Worm (Caenorhabditis elegans) whole organism, L3 larva: ENCODE data around the gene srw-124.

Experiments used
- R02D3.7 ChIP-seq: fragments of 150-350 bp; optimal IDR thresholded peaks from 2 replicates; lab custom pipeline; 2014; ENCODE audit warnings: missing biosample characterization, missing genetic modification characterization
- ama-1 ChIP-seq: fragments of 150-350 bp; optimal IDR thresholded peaks from 2 replicates; lab custom pipeline; 2018
- ceh-16 ChIP-seq: sonication (generic microtip); optimal IDR thresholded peaks from 2 replicates; lab custom pipeline; 2017; ENCODE audit warnings: missing biosample characterization, missing genetic modification characterization
- ceh-28 ChIP-seq: fragments of 150-350 bp; optimal IDR thresholded peaks from 2 replicates; lab custom pipeline; 2014; ENCODE audit warnings: missing biosample characterization, missing genetic modification reagents, missing genetic modification characterization
- ceh-82 ChIP-seq: fragments of 150-350 bp; optimal IDR thresholded peaks from 2 replicates; lab custom pipeline; 2014; ENCODE audit warnings: missing biosample characterization, missing genetic modification characterization
- ceh-9 ChIP-seq: sonication (generic microtip); optimal IDR thresholded peaks from 2 replicates; lab custom pipeline; 2018; ENCODE audit warnings: missing biosample characterization, missing genetic modification characterization
- daf-12 ChIP-seq: fragments of 150-350 bp; optimal IDR thresholded peaks from 2 replicates; lab custom pipeline; 2014; ENCODE audit warnings: missing biosample characterization, missing genetic modification reagents, missing genetic modification characterization
- egl-27 ChIP-seq: sonication (generic microtip); optimal IDR thresholded peaks from 4 replicates; lab custom pipeline; 2017; ENCODE audit warnings: missing biosample characterization, missing genetic modification reagents, missing genetic modification characterization
- egl-5 ChIP-seq: fragments of 150-350 bp; optimal IDR thresholded peaks from 2 replicates; lab custom pipeline; 2017; ENCODE audit warnings: missing biosample characterization, missing genetic modification reagents, missing genetic modification characterization, inconsistent platforms
- elt-1 ChIP-seq: fragments of 150-350 bp; optimal IDR thresholded peaks from 2 replicates; lab custom pipeline; 2014; ENCODE audit warnings: missing biosample characterization, missing genetic modification characterization
- elt-2 ChIP-seq: sonication (generic microtip); optimal IDR thresholded peaks from 2 replicates; lab custom pipeline; 2016; ENCODE audit warnings: missing genetic modification reagents, mild to moderate bottlenecking, missing genetic modification characterization, missing compliant biosample characterization
- elt-3 ChIP-seq, 3 experiments: fragments of 150-350 bp in 1 of 3; sonication (generic microtip) in 2 of 3; optimal IDR thresholded peaks; 2 replicates in 2 of 3; 4 replicates in 1 of 3; lab custom pipeline; 2014 to 2017; ENCODE audit warnings: missing biosample characterization in 3 of 3, missing genetic modification characterization in 3 of 3
- eor-1 ChIP-seq, 2 experiments: fragments of 150-350 bp; optimal IDR thresholded peaks; 2 replicates each; lab custom pipeline; 2014 to 2018; ENCODE audit warnings: missing biosample characterization in 2 of 2, missing genetic modification characterization in 2 of 2
- fkh-10 ChIP-seq: sonication (generic microtip); optimal IDR thresholded peaks from 2 replicates; lab custom pipeline; 2017; ENCODE audit warnings: missing biosample characterization, missing genetic modification reagents, missing genetic modification characterization
- fkh-2 ChIP-seq: fragments of 150-350 bp; optimal IDR thresholded peaks from 2 replicates; lab custom pipeline; 2014; ENCODE audit warnings: missing biosample characterization, missing genetic modification reagents, missing genetic modification characterization
- fos-1 ChIP-seq: fragments of 150-350 bp; optimal IDR thresholded peaks from 2 replicates; lab custom pipeline; 2014; ENCODE audit warnings: missing biosample characterization, missing genetic modification characterization
- hmg-11 ChIP-seq: sonication (generic microtip); optimal IDR thresholded peaks from 2 replicates; lab custom pipeline; 2016; ENCODE audit warnings: missing genetic modification characterization, missing compliant biosample characterization
- jun-1 ChIP-seq: fragments of 150-350 bp; optimal IDR thresholded peaks from 2 replicates; lab custom pipeline; 2014; ENCODE audit warnings: missing biosample characterization, missing genetic modification reagents, missing genetic modification characterization
- lin-15B ChIP-seq: fragments of 150-350 bp; optimal IDR thresholded peaks from 2 replicates; lab custom pipeline; 2014; ENCODE audit warnings: missing biosample characterization, missing genetic modification characterization
- lin-39 ChIP-seq: fragments of 150-350 bp; optimal IDR thresholded peaks from 2 replicates; lab custom pipeline; 2018; ENCODE audit warnings: missing biosample characterization, missing genetic modification reagents, missing genetic modification characterization
- lsy-12 ChIP-seq: sonication (generic microtip); optimal IDR thresholded peaks from 2 replicates; lab custom pipeline; 2016; ENCODE audit warnings: mild to moderate bottlenecking, missing genetic modification characterization, missing compliant biosample characterization
- mdl-1 ChIP-seq: fragments of 150-350 bp; optimal IDR thresholded peaks from 2 replicates; lab custom pipeline; 2014; ENCODE audit warnings: missing biosample characterization, missing genetic modification characterization
- mml-1 ChIP-seq: fragments of 150-350 bp; sonication (generic microtip); optimal IDR thresholded peaks from 3 replicates; lab custom pipeline; 2014; ENCODE audit warnings: missing biosample characterization, missing genetic modification characterization
- nfya-1 ChIP-seq: sonication (generic microtip); optimal IDR thresholded peaks from 2 replicates; lab custom pipeline; 2017; ENCODE audit warnings: missing genetic modification characterization, mild to moderate bottlenecking, missing compliant biosample characterization, antibody characterized with exemption, moderate library complexity; ENCODE audit not compliant: insufficient read depth
- nhr-11 ChIP-seq: fragments of 150-350 bp; optimal IDR thresholded peaks from 2 replicates; lab custom pipeline; 2014; ENCODE audit warnings: missing biosample characterization, missing genetic modification characterization
- nhr-12 ChIP-seq: fragments of 150-350 bp; optimal IDR thresholded peaks from 2 replicates; lab custom pipeline; 2014; ENCODE audit warnings: missing biosample characterization, missing genetic modification characterization
- nhr-23 ChIP-seq: fragments of 150-350 bp; optimal IDR thresholded peaks from 2 replicates; lab custom pipeline; 2014; ENCODE audit warnings: missing biosample characterization, missing genetic modification reagents, missing genetic modification characterization
- nhr-237 ChIP-seq: fragments of 150-350 bp; optimal IDR thresholded peaks from 2 replicates; lab custom pipeline; 2014; ENCODE audit warnings: missing biosample characterization, missing genetic modification characterization
- nhr-25 ChIP-seq: sonication (generic microtip); optimal IDR thresholded peaks from 2 replicates; lab custom pipeline; 2017; ENCODE audit warnings: missing biosample characterization, missing genetic modification characterization
- nhr-28 ChIP-seq: fragments of 150-350 bp; optimal IDR thresholded peaks from 2 replicates; lab custom pipeline; 2014; ENCODE audit warnings: missing biosample characterization, missing genetic modification characterization
- nhr-43 ChIP-seq: sonication (generic microtip); optimal IDR thresholded peaks from 2 replicates; lab custom pipeline; 2016; ENCODE audit warnings: mild to moderate bottlenecking, missing genetic modification characterization, missing compliant biosample characterization; ENCODE audit not compliant: poor library complexity, severe bottlenecking
- nhr-67 ChIP-seq: fragments of 150-350 bp; optimal IDR thresholded peaks from 2 replicates; lab custom pipeline; 2014; ENCODE audit warnings: missing biosample characterization, missing genetic modification characterization
- nhr-77 ChIP-seq: fragments of 150-350 bp; optimal IDR thresholded peaks from 2 replicates; lab custom pipeline; 2014; ENCODE audit warnings: missing biosample characterization, missing genetic modification characterization
- pqm-1 ChIP-seq: fragments of 150-350 bp; optimal IDR thresholded peaks from 2 replicates; lab custom pipeline; 2017; ENCODE audit warnings: missing biosample characterization, missing genetic modification characterization, inconsistent platforms
- sea-2 ChIP-seq: fragments of 150-350 bp; sonication (generic microtip); optimal IDR thresholded peaks from 4 replicates; lab custom pipeline; 2014; ENCODE audit warnings: missing biosample characterization, missing genetic modification reagents, missing genetic modification characterization
- skn-1 ChIP-seq: fragments of 150-350 bp; optimal IDR thresholded peaks from 2 replicates; lab custom pipeline; 2014; ENCODE audit warnings: missing biosample characterization, missing genetic modification characterization
- snpc-4 ChIP-seq: fragments of 150-350 bp; optimal IDR thresholded peaks from 2 replicates; lab custom pipeline; 2014; ENCODE audit warnings: missing biosample characterization, missing genetic modification characterization
- unc-39 ChIP-seq: sonication (generic microtip); optimal IDR thresholded peaks from 4 replicates; lab custom pipeline; 2017; ENCODE audit warnings: missing biosample characterization, missing genetic modification characterization
- unc-62 ChIP-seq: fragments of 150-350 bp; sonication (generic microtip); optimal IDR thresholded peaks from 4 replicates; lab custom pipeline; 2014; ENCODE audit warnings: missing biosample characterization, missing genetic modification reagents, missing genetic modification characterization
- zag-1 ChIP-seq: fragments of 150-350 bp; optimal IDR thresholded peaks from 2 replicates; lab custom pipeline; 2014; ENCODE audit warnings: missing biosample characterization, missing genetic modification characterization

Gene srw-124

ce11 chrV:2976287-2976686 lies at the start of gene srw-124:
TSS of gene srw-124 (plus strand) at chrV:2976587.
- TF ChIP-seq nhr-77 (tag; lab: Kevin White, UChicago) (no peak), hmg-11 (tag; lab: Kevin White, UChicago) (no peak), nhr-237 (no peak), ceh-28 (no peak), nhr-43 (tag; lab: Kevin White, UChicago) (no peak), fkh-10 (GFP tag; lab: Kevin White, UChicago) (no peak), zag-1 (tag; lab: Kevin White, UChicago) (no peak), lin-15B (tag; lab: Kevin White, UChicago) (no peak), sea-2 (GFP tag; lab: Kevin White, UChicago) (no peak), pqm-1 (tag; lab: Kevin White, UChicago) (no peak), nhr-12 (tag; lab: Kevin White, UChicago) (no peak), elt-3 (tag; optimal IDR thresholded peaks at IDR 0.05; lab: Kevin White, UChicago) (no peak), fos-1 (no peak), jun-1 (tag; lab: Kevin White, UChicago) (no peak), elt-1 (tag; lab: Kevin White, UChicago) (no peak), ceh-9 (no peak), nhr-25 (tag; lab: Kevin White, UChicago) (no peak), ceh-82 (tag; lab: Kevin White, UChicago) (no peak)

- no peak for TF ChIP-seq ceh-9
- TF ChIP-seq unc-39, result no peak
- TF ChIP-seq lin-39 (tag; lab: Kevin White, UChicago), result no peak
- no peak for TF ChIP-seq fos-1
- TF ChIP-seq sea-2 (GFP tag; lab: Kevin White, UChicago), result no peak
- TF ChIP-seq nhr-43 (tag; lab: Kevin White, UChicago), result no peak
- TF ChIP-seq ceh-28, result no peak
- no peak for TF ChIP-seq ceh-16 (tag; lab: Kevin White, UChicago)
- TF ChIP-seq skn-1, result no peak
- no peak for TF ChIP-seq nhr-23
- TF ChIP-seq nhr-28 (tag; lab: Kevin White, UChicago), result no peak
- no peak for TF ChIP-seq lsy-12 (tag; lab: Kevin White, UChicago)
- no peak for TF ChIP-seq R02D3.7 (tag; lab: Kevin White, UChicago)
- TF ChIP-seq eor-1 (tag; optimal IDR thresholded peaks at IDR 0.05; lab: Kevin White, UChicago), result no peak
Measured at ce11 chrV:2927553-2927952, 48.8 kb upstream of the srw-124 start, which contains the start of gene C31B8.12. TSS of gene C31B8.12 (minus strand) at chrV:2927653.

ce11 chrV:2929753-2930152 lies 46.6 kb upstream of the srw-124 start, which contains the start of gene C31B8.16:
TSS of gene C31B8.16 (plus strand) at chrV:2930053.
- TF ChIP-seq fkh-10 (GFP tag; lab: Kevin White, UChicago), result no peak
- TF ChIP-seq nhr-237, result no peak
- no peak for TF ChIP-seq jun-1 (tag; lab: Kevin White, UChicago)
- TF ChIP-seq mdl-1 (tag; lab: Kevin White, UChicago), result no peak
- TF ChIP-seq mml-1 (tag; lab: Kevin White, UChicago), result no peak
- no peak for TF ChIP-seq fos-1
- TF ChIP-seq nfya-1 (tag; lab: Kevin White, UChicago), result no peak
- TF ChIP-seq egl-5 (tag; lab: Kevin White, UChicago), result no peak
- TF ChIP-seq nhr-77 (tag; lab: Kevin White, UChicago), result no peak
- no peak for TF ChIP-seq fkh-2 (tag; lab: Kevin White, UChicago)
- no peak for TF ChIP-seq snpc-4
- no peak for TF ChIP-seq ceh-28
- TF ChIP-seq ceh-9, result no peak
- no peak for TF ChIP-seq nhr-28 (tag; lab: Kevin White, UChicago)
- TF ChIP-seq R02D3.7 (tag; lab: Kevin White, UChicago), result no peak
- TF ChIP-seq nhr-23, result no peak
- TF ChIP-seq nhr-43 (tag; lab: Kevin White, UChicago), result no peak
- no peak for TF ChIP-seq sea-2 (GFP tag; lab: Kevin White, UChicago)
- TF ChIP-seq elt-1 (tag; lab: Kevin White, UChicago), result no peak

ce11 chrV:2931252-2931651 lies 45.1 kb upstream of the srw-124 start, which contains the start of gene C31B8.1:
TSS of gene C31B8.1 (plus strand) at chrV:2931552.
- TF ChIP-seq egl-27 (tag; lab: Kevin White, UChicago) (no peak), fos-1 (no peak), zag-1 (tag; lab: Kevin White, UChicago) (no peak), sea-2 (GFP tag; lab: Kevin White, UChicago) (no peak), unc-62 (GFP tag; lab: Kevin White, UChicago) (no peak), daf-12 (no peak), nhr-43 (tag; lab: Kevin White, UChicago) (no peak), nhr-11 (tag; lab: Kevin White, UChicago) (no peak), ama-1 (no peak), nhr-67 (tag; lab: Kevin White, UChicago) (no peak), nhr-25 (tag; lab: Kevin White, UChicago) (no peak), R02D3.7 (tag; lab: Kevin White, UChicago) (no peak), pqm-1 (tag; lab: Kevin White, UChicago) (no peak), elt-2 (tag; lab: Kevin White, UChicago) (no peak), eor-1 (tag; optimal IDR thresholded peaks at IDR 0.05; lab: Kevin White, UChicago) (no peak), ceh-9 (no peak)
